Worm (Caenorhabditis elegans) whole organism, L4 larva: ENCODE data around the gene Y54G2A.72.

Experiments
- ces-1 ChIP-seq: fragments of 150-350 bp; sonication (generic microtip); optimal IDR thresholded peaks from 4 replicates; lab custom pipeline; 2014; ENCODE audit warnings: missing biosample characterization, missing genetic modification reagents, missing genetic modification characterization
- dve-1 ChIP-seq: sonication (generic microtip); optimal IDR thresholded peaks from 2 replicates; lab custom pipeline; 2017; ENCODE audit warnings: antibody characterized with exemption, mild to moderate bottlenecking, missing genetic modification characterization, missing compliant biosample characterization; ENCODE audit not compliant: insufficient read depth
- egl-27 ChIP-seq: sonication (generic microtip); optimal IDR thresholded peaks from 3 replicates; lab custom pipeline; 2017; ENCODE audit warnings: missing biosample characterization, missing genetic modification reagents, missing genetic modification characterization
- jun-1 ChIP-seq: fragments of 150-350 bp; optimal IDR thresholded peaks from 2 replicates; lab custom pipeline; 2014; ENCODE audit warnings: missing biosample characterization, missing genetic modification reagents, missing genetic modification characterization
- mdl-1 ChIP-seq, 2 experiments: fragments of 150-350 bp in 1 of 2; sonication (generic microtip) in 1 of 2; optimal IDR thresholded peaks; 2 replicates each; lab custom pipeline; 2014 to 2017; ENCODE audit warnings: missing biosample characterization in 2 of 2, missing genetic modification characterization in 2 of 2
- mep-1 ChIP-seq: fragments of 150-350 bp; sonication (generic microtip); optimal IDR thresholded peaks from 3 replicates; lab custom pipeline; 2014; ENCODE audit warnings: missing biosample characterization, missing genetic modification characterization
- pqm-1 ChIP-seq: sonication (generic microtip); optimal IDR thresholded peaks from 2 replicates; lab custom pipeline; 2017; ENCODE audit warnings: missing biosample characterization, missing genetic modification characterization
- unc-39 ChIP-seq: sonication (generic microtip); optimal IDR thresholded peaks from 2 replicates; lab custom pipeline; 2017; ENCODE audit warnings: missing biosample characterization, missing genetic modification characterization
- zag-1 ChIP-seq: fragments of 150-350 bp; optimal IDR thresholded peaks from 2 replicates; lab custom pipeline; 2014; ENCODE audit warnings: missing biosample characterization, missing genetic modification characterization
- zfp-2 ChIP-seq: sonication (generic microtip); optimal IDR thresholded peaks from 2 replicates; lab custom pipeline; 2016; ENCODE audit warnings: mild to moderate bottlenecking, missing genetic modification characterization, missing compliant biosample characterization
- ztf-7 ChIP-seq: fragments of 150-350 bp; optimal IDR thresholded peaks from 2 replicates; lab custom pipeline; 2014; ENCODE audit warnings: missing biosample characterization, missing genetic modification characterization

ce11 chrIV:2782793-2783540 lies 5.0 kb downstream of the Y54G2A.72 start, which contains the start of gene Y54G2A.12:
- TF ChIP-seq unc-39 (tag; lab: Kevin White, UChicago) = no peak
- TF ChIP-seq pqm-1 (tag; lab: Kevin White, UChicago) = no peak
- TF ChIP-seq dve-1 = no peak
- TF ChIP-seq zag-1 (tag; lab: Kevin White, UChicago) = no peak
- no peak for TF ChIP-seq ztf-7 (tag; lab: Kevin White, UChicago)
- TF ChIP-seq mep-1 (tag; lab: Kevin White, UChicago) = no peak
- TF ChIP-seq jun-1 (tag; lab: Kevin White, UChicago) = no peak
- no peak for TF ChIP-seq egl-27 (tag; lab: Kevin White, UChicago)
- no peak for TF ChIP-seq ces-1 (GFP tag; lab: Kevin White, UChicago)
- TF ChIP-seq mdl-1 (tag; optimal IDR thresholded peaks at IDR 0.05; lab: Kevin White, UChicago) = no peak
- no peak for TF ChIP-seq zfp-2 (tag; lab: Kevin White, UChicago)
